Fruit fly (Drosophila melanogaster) whole organism, prepupa: ENCODE data around the gene CG5541.

Source experiments
- CG3032 ChIP-seq: fragments of 200-800 bp; optimal IDR thresholded peaks from 2 replicates; lab custom pipeline; 2019; ENCODE audit warnings: missing biosample characterization, mild to moderate bottlenecking, missing genetic modification characterization, moderate library complexity
- CG32006 ChIP-seq: fragments of 200-800 bp; sonication (Bioruptor generic); optimal IDR thresholded peaks from 3 replicates; lab custom pipeline; 2017; ENCODE audit warnings: missing biosample characterization, mild to moderate bottlenecking, missing genetic modification characterization
- CG6276 ChIP-seq: fragments of 200-800 bp; sonication (Bioruptor generic); optimal IDR thresholded peaks from 2 replicates; lab custom pipeline; 2017; ENCODE audit warnings: missing biosample characterization, mild to moderate bottlenecking, missing genetic modification characterization
- CG6808 ChIP-seq: fragments of 200-800 bp; sonication (Bioruptor generic); optimal IDR thresholded peaks from 3 replicates; lab custom pipeline; 2017; ENCODE audit warnings: missing biosample characterization, missing genetic modification characterization, mild to moderate bottlenecking, moderate library complexity, missing genetic modification reagents
- CG7368 ChIP-seq: fragments of 200-800 bp; sonication (Bioruptor generic); optimal IDR thresholded peaks from 3 replicates; lab custom pipeline; 2016; ENCODE audit warnings: missing biosample characterization, missing genetic modification characterization
- CG8319 ChIP-seq: fragments of 200-800 bp; sonication (Bioruptor generic); optimal IDR thresholded peaks from 3 replicates; lab custom pipeline; 2016; ENCODE audit warnings: missing biosample characterization, missing genetic modification characterization
- Eip78C ChIP-seq: fragments of 200-800 bp; sonication (Bioruptor generic); peaks from one replicate; lab custom pipeline; 2016; ENCODE audit warnings: missing biosample characterization, missing genetic modification characterization
- Ets96B ChIP-seq: fragments of 200-800 bp; optimal IDR thresholded peaks from 2 replicates; lab custom pipeline; 2019; ENCODE audit warnings: missing biosample characterization, mild to moderate bottlenecking, missing genetic modification characterization, moderate library complexity
- Gug ChIP-seq: fragments of 200-800 bp; sonication (Bioruptor generic); IDR thresholded peaks from 2 replicates; pipeline ENCODE4 v1.3.6; 2022; ENCODE audit warnings: missing biosample characterization, missing genetic modification characterization
- Lpt ChIP-seq: fragments of 200-800 bp; sonication (Bioruptor generic); optimal IDR thresholded peaks from 3 replicates; lab custom pipeline; 2016; ENCODE audit warnings: missing biosample characterization, missing genetic modification characterization
- OdsH ChIP-seq: fragments of 200-800 bp; sonication (Bioruptor generic); optimal IDR thresholded peaks from 3 replicates; lab custom pipeline; 2016; ENCODE audit warnings: missing biosample characterization, missing genetic modification characterization
- Sox102F ChIP-seq: fragments of 200-800 bp; sonication (Bioruptor generic); optimal IDR thresholded peaks from 2 replicates; lab custom pipeline; 2016; ENCODE audit warnings: missing biosample characterization, mild to moderate bottlenecking, missing genetic modification characterization
- spab ChIP-seq: fragments of 200-800 bp; sonication (Bioruptor generic); optimal IDR thresholded peaks from 2 replicates; lab custom pipeline; 2017; ENCODE audit warnings: missing biosample characterization, mild to moderate bottlenecking, missing genetic modification characterization, missing genetic modification reagents

dm6 chrX:15076606-15077005 is 32.7 kb downstream of the CG5541 start:
- TF ChIP-seq CG7368 (no peak), Gug (GFP tag; lab: Robert Waterston, UW) (no peak), spab (GFP tag; lab: Kevin White, UChicago) (no peak), Ets96B (no peak), CG6276 (no peak), Lpt (GFP tag; lab: Kevin White, UChicago) (no peak), CG3032 (tag; lab: Kevin White, UChicago) (no peak), OdsH (GFP tag; lab: Kevin White, UChicago) (no peak), CG8319 (no peak), Eip78C (no peak), CG6808 (GFP tag; lab: Kevin White, UChicago) (no peak), Sox102F (GFP tag; lab: Kevin White, UChicago) (no peak), CG32006 (GFP tag; lab: Kevin White, UChicago) (no peak)
